Fruit fly (Drosophila melanogaster): ENCODE data around the gene Pglym87.

The Pglym87 gene

dm6 chr3R:12221366-12221916 lies 11.1 kb downstream of the Pglym87 start, which contains the start of gene CG4860 (continued):
- TF ChIP-seq Met (GFP tag; optimal IDR thresholded peaks at IDR 0.05) (peak; percentile 90), ss (GFP tag; optimal IDR thresholded peaks at IDR 0.05) (peak in 1 of 2 experiments; percentile 55), CG11294 (GFP tag; IDR thresholded peaks at IDR 0.05) (peak; percentile 66), CG8632 (GFP tag; optimal IDR thresholded peaks at IDR 0.05) (peak; percentile 78), acj6 (GFP tag; optimal IDR thresholded peaks at IDR 0.05) (peak; percentile 40), dac (GFP tag; optimal IDR thresholded peaks at IDR 0.05) (peak; percentile 67), CG6854 (GFP tag; optimal IDR thresholded peaks at IDR 0.05) (peak; percentile 41), CG8119 (GFP tag; IDR thresholded peaks at IDR 0.05) (peak; percentile 91), CG34406 (GFP tag; optimal IDR thresholded peaks at IDR 0.05) (peak; percentile 84), salr (GFP tag; optimal IDR thresholded peaks at IDR 0.05) (peak; percentile 38 to 82), Blimp-1 (GFP tag; optimal IDR thresholded peaks at IDR 0.05) (peak; percentile 51), vri (GFP tag; optimal IDR thresholded peaks at IDR 0.05) (peak; percentile 78), svp (GFP tag) (peak; percentile 93), CG10631 (GFP tag; optimal IDR thresholded peaks at IDR 0.05) (peak; percentile 84), Hr38 (GFP tag; optimal IDR thresholded peaks at IDR 0.05) (peak; percentile 36), Hr4 (GFP tag; optimal IDR thresholded peaks at IDR 0.05) (peak; percentile 92), Sox15 (GFP tag; optimal IDR thresholded peaks at IDR 0.05) (peak; percentile 59), CG15336 (GFP tag; IDR thresholded peaks at IDR 0.05) (peak; percentile 91), eg (GFP tag; IDR thresholded peaks at IDR 0.05) (peak; percentile 94), lz (GFP tag; optimal IDR thresholded peaks at IDR 0.05) (peak; percentile 92), CG11902 (GFP tag; optimal IDR thresholded peaks at IDR 0.05) (peak; percentile 67), fd85E (GFP tag; optimal IDR thresholded peaks at IDR 0.05) (peak; percentile 34), CG6276 (GFP tag; optimal IDR thresholded peaks at IDR 0.05) (peak; percentile 84), CG6792 (GFP tag; optimal IDR thresholded peaks at IDR 0.05) (peak; percentile 87), Lpt (GFP tag; optimal IDR thresholded peaks at IDR 0.05) (peak; percentile 82), CG31627 (GFP tag; optimal IDR thresholded peaks at IDR 0.05) (peak; percentile 89), topi (GFP tag; optimal IDR thresholded peaks at IDR 0.05) (peak; percentile 87), Eip93F (GFP tag; optimal IDR thresholded peaks at IDR 0.05) (peak; percentile 77), Smox (GFP tag; optimal IDR thresholded peaks at IDR 0.05) (peak; percentile 87), CG11762 (GFP tag; optimal IDR thresholded peaks at IDR 0.05; ENCODE audit: insufficient read depth) (peak; percentile 77), CG7368 (GFP tag; optimal IDR thresholded peaks at IDR 0.05) (peak; percentile 87), spab (GFP tag; optimal IDR thresholded peaks at IDR 0.05) (no peak), Ets21C (GFP tag; optimal IDR thresholded peaks at IDR 0.05) (peak; percentile 83), CG4318 (GFP tag; optimal IDR thresholded peaks at IDR 0.05) (peak; percentile 63), fd59A (GFP tag; optimal IDR thresholded peaks at IDR 0.05) (peak; percentile 63), CG3032 (tag; optimal IDR thresholded peaks at IDR 0.05) (peak; percentile 82), CG6163 (GFP tag; IDR thresholded peaks at IDR 0.05) (peak; percentile 92), CG8319 (GFP tag; optimal IDR thresholded peaks at IDR 0.05) (peak; percentile 75), Eip75B (GFP tag; optimal IDR thresholded peaks at IDR 0.05) (peak; percentile 91), CG1621 (tag; optimal IDR thresholded peaks at IDR 0.05) (peak; percentile 69)

dm6 chr3R:12219497-12219896 lies 13.0 kb downstream of the Pglym87 start, which contains the start of gene Cog1:
Gene Cog1 (minus strand): TSS chr3R:12219686.
- no peak for TF ChIP-seq CG10631 (GFP tag; optimal IDR thresholded peaks at IDR 0.05)
- peak; percentile 13 for TF ChIP-seq svp (GFP tag)
- TF ChIP-seq CG10669 (GFP tag; optimal IDR thresholded peaks at IDR 0.05): no peak
- TF ChIP-seq Hr39 (GFP tag; optimal IDR thresholded peaks at IDR 0.05): no peak
- TF ChIP-seq dsx (GFP tag; optimal IDR thresholded peaks at IDR 0.05; ENCODE audit: poor library complexity, severe bottlenecking): no peak
- TF ChIP-seq CG11294 (GFP tag; IDR thresholded peaks at IDR 0.05): no peak
- no peak for TF ChIP-seq cyc (GFP tag; optimal IDR thresholded peaks at IDR 0.05)

Measured in whole organism, prepupa.